Fruit fly (Drosophila melanogaster): ENCODE measurements around the gene CG2145.

DNA sequence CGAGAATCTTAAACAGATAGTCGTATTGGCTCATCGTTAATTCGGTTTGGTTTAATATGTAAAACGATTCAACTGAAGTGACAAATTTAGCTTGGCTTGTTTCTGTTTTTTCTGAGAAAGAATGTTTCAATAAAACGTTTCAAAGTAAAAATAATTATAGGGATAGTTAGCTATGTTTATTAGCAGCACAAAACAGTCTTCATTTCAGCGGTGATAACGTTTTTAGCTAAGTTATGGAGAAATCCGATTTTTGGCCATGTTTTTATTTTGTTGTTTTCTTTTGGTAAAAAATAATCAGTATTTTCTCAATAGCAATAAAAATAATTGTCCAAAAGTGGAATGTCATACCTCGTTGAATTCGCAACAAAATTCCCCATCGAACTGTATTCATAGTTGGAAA is 25.2 kb downstream of the CG2145 start, which contains the start of gene Rab9Fb:
- TF ChIP-seq CTCF (optimal IDR thresholded peaks at IDR 0.05), result no peak
- no peak for TF ChIP-seq CG8478 (optimal IDR thresholded peaks at IDR 0.05)

Data from S2 (cell line).